Fruit fly (Drosophila melanogaster) whole organism, embryonic: Measurements from ENCODE around the gene CG1622.

Experiments
- Abd-B ChIP-seq: fragments of 200-800 bp; sonication (Bioruptor generic); optimal IDR thresholded peaks from 2 replicates; lab custom pipeline; 2018; ENCODE audit warnings: missing biosample characterization, mild to moderate bottlenecking, missing genetic modification characterization, moderate library complexity
- Bgb ChIP-seq: fragments of 200-800 bp; sonication (Bioruptor generic); IDR thresholded peaks from 2 replicates; pipeline ENCODE4 v1.3.6; 2022; ENCODE audit warnings: missing biosample characterization, missing genetic modification characterization; ENCODE audit not compliant: partially characterized antibody
- Bteb2 ChIP-seq: fragments of 200-800 bp; sonication (Bioruptor generic); optimal IDR thresholded peaks from 2 replicates; lab custom pipeline; 2016; ENCODE audit warnings: missing biosample characterization, missing genetic modification characterization
- CG10147 ChIP-seq: fragments of 200-800 bp; sonication (Bioruptor generic); optimal IDR thresholded peaks from 2 replicates; lab custom pipeline; 2019; ENCODE audit warnings: missing biosample characterization, mild to moderate bottlenecking, missing genetic modification characterization, moderate library complexity
- CG10979 ChIP-seq: fragments of 200-800 bp; sonication (Bioruptor generic); optimal IDR thresholded peaks from 2 replicates; lab custom pipeline; 2018; ENCODE audit warnings: missing biosample characterization, mild to moderate bottlenecking, missing genetic modification characterization, moderate library complexity
- CG11456 ChIP-seq: fragments of 200-800 bp; sonication (Bioruptor generic); IDR thresholded peaks from 3 replicates; pipeline ENCODE4 v1.3.6; 2022; ENCODE audit warnings: missing biosample characterization, missing genetic modification characterization
- CG11504 ChIP-seq: fragments of 200-800 bp; sonication (Bioruptor generic); optimal IDR thresholded peaks from 3 replicates; lab custom pipeline; 2019; ENCODE audit warnings: missing biosample characterization, mild to moderate bottlenecking, missing genetic modification characterization, moderate library complexity
- CG12071 ChIP-seq: fragments of 200-800 bp; sonication (Bioruptor generic); optimal IDR thresholded peaks from 3 replicates; lab custom pipeline; 2018; ENCODE audit warnings: missing biosample characterization, mild to moderate bottlenecking, missing genetic modification characterization
- CG12236 ChIP-seq: fragments of 200-800 bp; sonication (Bioruptor generic); optimal IDR thresholded peaks from 2 replicates; lab custom pipeline; 2016; ENCODE audit warnings: missing biosample characterization, missing genetic modification characterization
- CG12659 ChIP-seq: fragments of 200-800 bp; sonication (Bioruptor generic); optimal IDR thresholded peaks from 3 replicates; lab custom pipeline; 2017; ENCODE audit warnings: mild to moderate bottlenecking, missing biosample characterization, missing genetic modification reagents, missing genetic modification characterization
- CG14441 ChIP-seq: fragments of 200-800 bp; sonication (Bioruptor generic); IDR thresholded peaks from 2 replicates; pipeline ENCODE4 v1.3.6; 2022; ENCODE audit warnings: missing biosample characterization, missing genetic modification characterization
- CG14710 ChIP-seq: fragments of 200-800 bp; sonication (Bioruptor generic); optimal IDR thresholded peaks from 3 replicates; lab custom pipeline; 2019; ENCODE audit warnings: missing biosample characterization, mild to moderate bottlenecking, missing genetic modification characterization, moderate library complexity
- CG15514 ChIP-seq: fragments of 200-800 bp; sonication (Bioruptor generic); optimal IDR thresholded peaks from 3 replicates; lab custom pipeline; 2017; ENCODE audit warnings: missing biosample characterization, missing genetic modification characterization, mild to moderate bottlenecking, moderate library complexity, missing genetic modification reagents
- CG17385 ChIP-seq: fragments of 200-800 bp; sonication (Bioruptor generic); optimal IDR thresholded peaks from 3 replicates; lab custom pipeline; 2018; ENCODE audit warnings: missing biosample characterization, mild to moderate bottlenecking, missing genetic modification characterization
- CG18262 ChIP-seq: fragments of 200-800 bp; optimal IDR thresholded peaks from 3 replicates; lab custom pipeline; 2019; ENCODE audit warnings: missing biosample characterization, mild to moderate bottlenecking, missing genetic modification characterization, moderate library complexity
- CG30020 ChIP-seq: fragments of 200-800 bp; optimal IDR thresholded peaks from 2 replicates; lab custom pipeline; 2019; ENCODE audit warnings: missing biosample characterization, mild to moderate bottlenecking, missing genetic modification characterization, moderate library complexity
- CG31224 ChIP-seq: fragments of 200-800 bp; sonication (Bioruptor generic); IDR thresholded peaks from 2 replicates; pipeline ENCODE4 v1.3.6; 2022; ENCODE audit warnings: missing biosample characterization, missing genetic modification characterization
- CG31441 ChIP-seq: fragments of 200-800 bp; sonication (Bioruptor generic); IDR thresholded peaks from 2 replicates; pipeline ENCODE4 v1.3.6; 2022; ENCODE audit warnings: missing biosample characterization, missing genetic modification characterization
- CG33557 ChIP-seq: fragments of 200-800 bp; sonication (Bioruptor generic); optimal IDR thresholded peaks from 2 replicates; lab custom pipeline; 2019; ENCODE audit warnings: missing biosample characterization, mild to moderate bottlenecking, missing genetic modification characterization, moderate library complexity
- CG4360 ChIP-seq: fragments of 200-800 bp; sonication (Bioruptor generic); IDR thresholded peaks from 2 replicates; pipeline ENCODE4 v1.3.6; 2022; ENCODE audit warnings: missing biosample characterization, missing genetic modification characterization
- CG43689 ChIP-seq: fragments of 200-800 bp; sonication (Bioruptor generic); IDR thresholded peaks from 2 replicates; pipeline ENCODE4 v1.3.6; 2022; ENCODE audit warnings: missing biosample characterization, missing genetic modification characterization
- CG4730 ChIP-seq: fragments of 200-800 bp; sonication (Bioruptor generic); IDR thresholded peaks from 2 replicates; pipeline ENCODE4 v1.3.6; 2022; ENCODE audit warnings: missing biosample characterization, missing genetic modification characterization
- CG6175 ChIP-seq: fragments of 200-800 bp; sonication (Bioruptor generic); IDR thresholded peaks from 3 replicates; pipeline ENCODE4 v1.3.6; 2022; ENCODE audit warnings: missing biosample characterization, missing genetic modification characterization
- CG7271 ChIP-seq: fragments of 200-800 bp; sonication (Bioruptor generic); optimal IDR thresholded peaks from 2 replicates; lab custom pipeline; 2018; ENCODE audit warnings: missing biosample characterization, mild to moderate bottlenecking, missing genetic modification characterization, moderate library complexity
- CG7372 ChIP-seq: fragments of 200-800 bp; sonication (Bioruptor generic); IDR thresholded peaks from 2 replicates; pipeline ENCODE4 v1.3.6; 2022; ENCODE audit warnings: missing biosample characterization, missing genetic modification characterization
- CG7745 ChIP-seq: fragments of 200-800 bp; sonication (Bioruptor generic); optimal IDR thresholded peaks from 2 replicates; lab custom pipeline; 2018; ENCODE audit warnings: missing biosample characterization, mild to moderate bottlenecking, missing genetic modification characterization, moderate library complexity
- Dek ChIP-seq: fragments of 200-800 bp; sonication (Bioruptor generic); optimal IDR thresholded peaks from 3 replicates; lab custom pipeline; 2019; ENCODE audit warnings: missing biosample characterization, mild to moderate bottlenecking, missing genetic modification characterization, moderate library complexity
- Dp ChIP-seq: fragments of 200-800 bp; sonication (Bioruptor generic); optimal IDR thresholded peaks from 2 replicates; lab custom pipeline; 2018; ENCODE audit warnings: missing biosample characterization, mild to moderate bottlenecking, missing genetic modification characterization, moderate library complexity
- Dref ChIP-seq: fragments of 200-800 bp; sonication (Bioruptor generic); IDR thresholded peaks from 2 replicates; pipeline ENCODE4 v1.3.6; 2022; ENCODE audit warnings: missing biosample characterization, missing genetic modification characterization
- HLH4C ChIP-seq: fragments of 200-800 bp; sonication (Bioruptor generic); IDR thresholded peaks from 3 replicates; pipeline ENCODE4 v1.3.6; 2022; ENCODE audit warnings: missing biosample characterization, missing genetic modification characterization; ENCODE audit not compliant: partially characterized antibody
- Hr3 ChIP-seq: fragments of 200-800 bp; sonication (Bioruptor generic); optimal IDR thresholded peaks from 3 replicates; lab custom pipeline; 2016; ENCODE audit warnings: missing biosample characterization, missing genetic modification characterization
- MTF-1 ChIP-seq: fragments of 200-800 bp; sonication (Bioruptor generic); optimal IDR thresholded peaks from 2 replicates; lab custom pipeline; 2018; ENCODE audit warnings: missing biosample characterization, mild to moderate bottlenecking, missing genetic modification characterization, borderline replicate concordance
- Neu2 ChIP-seq: fragments of 200-800 bp; sonication (Bioruptor generic); optimal IDR thresholded peaks from 3 replicates; lab custom pipeline; 2016; ENCODE audit warnings: missing biosample characterization, missing genetic modification characterization, borderline replicate concordance
- Optix ChIP-seq: fragments of 200-800 bp; sonication (Bioruptor generic); IDR thresholded peaks from 3 replicates; pipeline ENCODE4 v1.3.6; 2022; ENCODE audit warnings: missing biosample characterization, missing genetic modification characterization
- Stat92E ChIP-seq, 3 experiments: fragments of >200 bp in 2 of 3; fragments of 200-800 bp in 1 of 3; sonication (Bioruptor generic) in 1 of 3; optimal IDR thresholded peaks; 2 replicates each; lab custom pipeline; 2017 to 2019; ENCODE audit warnings: missing biosample characterization in 3 of 3, missing genetic modification characterization in 3 of 3, mild to moderate bottlenecking in 1 of 3, moderate library complexity in 1 of 3
- Taf1 ChIP-seq: fragments of 200-800 bp; sonication (Bioruptor generic); IDR thresholded peaks from 2 replicates; pipeline ENCODE4 v1.3.6; 2022; ENCODE audit warnings: missing biosample characterization, missing genetic modification characterization
- Trl ChIP-seq, 3 experiments: fragments of >200 bp in 2 of 3; fragments of 200-800 bp in 1 of 3; sonication (Bioruptor generic) in 1 of 3; optimal IDR thresholded peaks; 2 replicates in 1 of 3; 3 replicates in 2 of 3; lab custom pipeline; 2016 to 2017; ENCODE audit warnings: missing biosample characterization in 1 of 3, missing genetic modification characterization in 1 of 3
- bsh ChIP-seq, 2 experiments: fragments of 200-800 bp; sonication (Bioruptor generic); optimal IDR thresholded peaks; 2 replicates each; lab custom pipeline; 2017 to 2018; ENCODE audit warnings: mild to moderate bottlenecking in 2 of 2, missing biosample characterization in 2 of 2, missing genetic modification characterization in 2 of 2, moderate library complexity in 1 of 2
- ci ChIP-seq: fragments of 200-800 bp; sonication (Bioruptor generic); IDR thresholded peaks from 3 replicates; pipeline ENCODE4 v1.3.6; 2022; ENCODE audit warnings: missing biosample characterization, missing genetic modification characterization
- cwo ChIP-seq: fragments of 200-800 bp; sonication (Bioruptor generic); optimal IDR thresholded peaks from 3 replicates; lab custom pipeline; 2017; ENCODE audit warnings: missing biosample characterization, missing genetic modification characterization, mild to moderate bottlenecking, moderate library complexity, missing genetic modification reagents
- dati ChIP-seq: fragments of 200-800 bp; sonication (Bioruptor generic); IDR thresholded peaks from 2 replicates; pipeline ENCODE4 v1.3.6; 2022; ENCODE audit warnings: missing biosample characterization, missing genetic modification characterization
- disco-r ChIP-seq: fragments of 200-800 bp; sonication (Bioruptor generic); optimal IDR thresholded peaks from 2 replicates; lab custom pipeline; 2016; ENCODE audit warnings: missing biosample characterization, missing genetic modification characterization
- ewg ChIP-seq: fragments of 200-800 bp; sonication (Bioruptor generic); optimal IDR thresholded peaks from 3 replicates; lab custom pipeline; 2017; ENCODE audit warnings: mild to moderate bottlenecking, missing biosample characterization, missing genetic modification reagents, missing genetic modification characterization
- lilli ChIP-seq: fragments of 200-800 bp; sonication (Bioruptor generic); optimal IDR thresholded peaks from 3 replicates; lab custom pipeline; 2016; ENCODE audit warnings: missing biosample characterization, missing genetic modification characterization
- phol ChIP-seq: fragments of 200-800 bp; sonication (Bioruptor generic); optimal IDR thresholded peaks from 3 replicates; lab custom pipeline; 2018; ENCODE audit warnings: missing biosample characterization, mild to moderate bottlenecking, missing genetic modification characterization, moderate library complexity
- sens-2 ChIP-seq: fragments of 200-800 bp; sonication (Bioruptor generic); IDR thresholded peaks from 2 replicates; pipeline ENCODE4 v1.3.6; 2022; ENCODE audit warnings: missing biosample characterization, missing genetic modification characterization
- unc-4 ChIP-seq: fragments of 200-800 bp; sonication (Bioruptor generic); IDR thresholded peaks from 2 replicates; pipeline ENCODE4 v1.3.6; 2022; ENCODE audit warnings: missing biosample characterization, missing genetic modification characterization; ENCODE audit not compliant: partially characterized antibody

Gene CG1622

dm6 chrX:13296405-13297183 is at the start of gene CG1622 (continued):
- TF ChIP-seq CG4730 (GFP tag; lab: Robert Waterston, UW) (no peak), disco-r (GFP tag; lab: Kevin White, UChicago) (no peak), CG7745 (tag; lab: Kevin White, UChicago) (no peak), Dek (tag; lab: Kevin White, UChicago) (peak; percentile 21), CG31441 (GFP tag; lab: Robert Waterston, UW) (peak; percentile 80), CG14710 (peak; percentile 53), Hr3 (GFP tag; lab: Kevin White, UChicago) (peak; percentile 38), Stat92E (GFP tag; optimal IDR thresholded peaks at IDR 0.05; lab: Kevin White, UChicago) (peak in 1 of 3 experiments; percentile 31), CG6175 (GFP tag; lab: Robert Waterston, UW) (no peak), CG4360 (GFP tag; lab: Robert Waterston, UW) (no peak), CG7372 (0 out of 2 replicates have a peak, but pooled peaks have one; percentile 24), CG10979 (tag; lab: Kevin White, UChicago) (no peak), CG11504 (tag; lab: Kevin White, UChicago) (no peak), Bgb (peak; percentile 44), unc-4 (GFP tag; lab: Robert Waterston, UW) (peak; percentile 33), CG12659 (GFP tag; lab: Kevin White, UChicago) (peak; percentile 59), CG18262 (peak; percentile 40), CG33557 (GFP tag; lab: Kevin White, UChicago) (no peak), dati (no peak), Neu2 (GFP tag; lab: Kevin White, UChicago) (no peak), Dp (GFP tag; lab: Kevin White, UChicago) (peak; percentile 23), CG11456 (peak; percentile 43; the same call in 1 of the 3 replicates), bsh (GFP tag; optimal IDR thresholded peaks at IDR 0.05; lab: Kevin White, UChicago) (peak in 1 of 2 experiments; percentile 16), MTF-1 (GFP tag; lab: Kevin White, UChicago) (no peak), CG17385 (GFP tag; lab: Kevin White, UChicago) (no peak), Bteb2 (no peak), CG10147 (no peak), CG14441 (no peak), ci (GFP tag; lab: Robert Waterston, UW) (0 out of 3 replicates have a peak, but pooled peaks have one; percentile 30), CG12236 (GFP tag; lab: Kevin White, UChicago) (no peak), cwo (GFP tag; lab: Kevin White, UChicago) (no peak), CG7271 (tag; lab: Kevin White, UChicago) (no peak), CG12071 (GFP tag; lab: Kevin White, UChicago) (no peak), Taf1 (GFP tag; lab: Robert Waterston, UW) (peak; percentile 14; the same call in 1 of the 2 replicates), CG15514 (GFP tag; lab: Kevin White, UChicago) (peak; percentile 40), sens-2 (GFP tag; lab: Robert Waterston, UW) (no peak), CG31224 (GFP tag; lab: Robert Waterston, UW) (peak; percentile 47; the same call in 1 of the 2 replicates), Abd-B (GFP tag; lab: Kevin White, UChicago) (peak; percentile 1), Trl (optimal IDR thresholded peaks at IDR 0.05; lab: Kevin White, UChicago) (no peak), Trl (GFP tag; optimal IDR thresholded peaks at IDR 0.05; lab: Kevin White, UChicago) (no peak), CG43689 (GFP tag; lab: Robert Waterston, UW) (no peak), lilli (peak; percentile 21), Dref (peak; percentile 80), Optix (GFP tag; lab: Robert Waterston, UW) (no peak), HLH4C (GFP tag; lab: Robert Waterston, UW) (0 out of 3 replicates have a peak, but pooled peaks have one; percentile 13), ewg (GFP tag; lab: Kevin White, UChicago) (no peak), CG30020 (tag; lab: Kevin White, UChicago) (peak; percentile 50), phol (tag; lab: Kevin White, UChicago) (peak; percentile 28)
